Fruit fly (Drosophila melanogaster) whole organism, embryonic: ENCODE measurements around the gene CG17660.
A peak's percentile ranks its signal among the peaks of the same experiment; 100 is the strongest.

Experiments used
- Asciz ChIP-seq: fragments of 200-800 bp; sonication (Bioruptor generic); optimal IDR thresholded peaks from 2 replicates; lab custom pipeline; 2017; ENCODE audit warnings: missing biosample characterization, mild to moderate bottlenecking, missing genetic modification characterization, missing genetic modification reagents
- BEAF-32 ChIP-seq: fragments of 200-800 bp; sonication (Bioruptor generic); optimal IDR thresholded peaks from 3 replicates; lab custom pipeline; 2017; ENCODE audit warnings: missing biosample characterization, missing genetic modification characterization, mild to moderate bottlenecking, moderate library complexity, missing genetic modification reagents
- CG10267 ChIP-seq: fragments of 200-800 bp; sonication (Bioruptor generic); optimal IDR thresholded peaks from 2 replicates; lab custom pipeline; 2018; ENCODE audit warnings: missing biosample characterization, mild to moderate bottlenecking, missing genetic modification characterization, moderate library complexity
- CG11695 ChIP-seq: fragments of 200-800 bp; sonication (Bioruptor generic); IDR thresholded peaks from 3 replicates; pipeline ENCODE4 v1.3.6; 2022; ENCODE audit warnings: missing biosample characterization, missing genetic modification characterization
- CG12659 ChIP-seq: fragments of 200-800 bp; sonication (Bioruptor generic); optimal IDR thresholded peaks from 3 replicates; lab custom pipeline; 2017; ENCODE audit warnings: mild to moderate bottlenecking, missing biosample characterization, missing genetic modification reagents, missing genetic modification characterization
- CG13424 ChIP-seq: fragments of 200-800 bp; sonication (Bioruptor generic); optimal IDR thresholded peaks from 2 replicates; lab custom pipeline; 2019; ENCODE audit warnings: missing biosample characterization, mild to moderate bottlenecking, missing genetic modification characterization, moderate library complexity
- CG13894 ChIP-seq: fragments of 200-800 bp; sonication (Bioruptor generic); optimal IDR thresholded peaks from 3 replicates; lab custom pipeline; 2018; ENCODE audit warnings: missing biosample characterization, mild to moderate bottlenecking, missing genetic modification characterization, moderate library complexity
- CG15269 ChIP-seq: fragments of 200-800 bp; sonication (Bioruptor generic); optimal IDR thresholded peaks from 2 replicates; lab custom pipeline; 2018; ENCODE audit warnings: missing biosample characterization, mild to moderate bottlenecking, missing genetic modification characterization, moderate library complexity
- CG1529 ChIP-seq: fragments of 200-800 bp; sonication (Bioruptor generic); optimal IDR thresholded peaks from 3 replicates; lab custom pipeline; 2018; ENCODE audit warnings: missing biosample characterization, missing genetic modification characterization
- CG15601 ChIP-seq: fragments of 200-800 bp; sonication (Bioruptor generic); optimal IDR thresholded peaks from 3 replicates; lab custom pipeline; 2019; ENCODE audit warnings: missing biosample characterization, mild to moderate bottlenecking, missing genetic modification characterization, moderate library complexity
- CG16863 ChIP-seq: fragments of 200-800 bp; sonication (Bioruptor generic); optimal IDR thresholded peaks from 3 replicates; lab custom pipeline; 2016; ENCODE audit warnings: missing biosample characterization, missing genetic modification characterization
- CG17361 ChIP-seq: fragments of 200-800 bp; sonication (Bioruptor generic); IDR thresholded peaks from 3 replicates; pipeline ENCODE4 v1.3.6; 2022; ENCODE audit warnings: missing biosample characterization, missing genetic modification characterization
- CG17802 ChIP-seq: fragments of 200-800 bp; sonication (Bioruptor generic); optimal IDR thresholded peaks from 2 replicates; lab custom pipeline; 2018; ENCODE audit warnings: missing biosample characterization, mild to moderate bottlenecking, missing genetic modification characterization, moderate library complexity
- CG18476 ChIP-seq: fragments of 200-800 bp; sonication (Bioruptor generic); optimal IDR thresholded peaks from 2 replicates; lab custom pipeline; 2016; ENCODE audit warnings: missing biosample characterization, mild to moderate bottlenecking, missing genetic modification characterization
- CG2712 ChIP-seq: fragments of 200-800 bp; optimal IDR thresholded peaks from 3 replicates; lab custom pipeline; 2019; ENCODE audit warnings: missing biosample characterization, mild to moderate bottlenecking, missing genetic modification characterization, moderate library complexity
- CG2875 ChIP-seq: fragments of 200-800 bp; sonication (Bioruptor generic); optimal IDR thresholded peaks from 2 replicates; lab custom pipeline; 2017; ENCODE audit warnings: missing biosample characterization, mild to moderate bottlenecking, missing genetic modification characterization, missing genetic modification reagents
- CG30020 ChIP-seq: fragments of 200-800 bp; optimal IDR thresholded peaks from 2 replicates; lab custom pipeline; 2019; ENCODE audit warnings: missing biosample characterization, mild to moderate bottlenecking, missing genetic modification characterization, moderate library complexity
- CG30403 ChIP-seq: fragments of 200-800 bp; sonication (Bioruptor generic); optimal IDR thresholded peaks from 3 replicates; lab custom pipeline; 2016; ENCODE audit warnings: missing biosample characterization, missing genetic modification characterization
- CG4820 ChIP-seq: fragments of 200-800 bp; sonication (Bioruptor generic); optimal IDR thresholded peaks from 3 replicates; lab custom pipeline; 2016; ENCODE audit warnings: missing biosample characterization, missing genetic modification characterization
- CG6272 ChIP-seq: fragments of 200-800 bp; sonication (Bioruptor generic); IDR thresholded peaks from 2 replicates; pipeline ENCODE4 v1.3.6; 2022; ENCODE audit warnings: missing biosample characterization, missing genetic modification characterization
- CG6654 ChIP-seq: fragments of 200-800 bp; sonication (Bioruptor generic); optimal IDR thresholded peaks from 2 replicates; lab custom pipeline; 2017; ENCODE audit warnings: missing biosample characterization, mild to moderate bottlenecking, missing genetic modification characterization
- CG7271 ChIP-seq: fragments of 200-800 bp; sonication (Bioruptor generic); optimal IDR thresholded peaks from 2 replicates; lab custom pipeline; 2018; ENCODE audit warnings: missing biosample characterization, mild to moderate bottlenecking, missing genetic modification characterization, moderate library complexity
- CG7928 ChIP-seq: fragments of 200-800 bp; sonication (Bioruptor generic); optimal IDR thresholded peaks from 2 replicates; lab custom pipeline; 2017; ENCODE audit warnings: missing biosample characterization, mild to moderate bottlenecking, missing genetic modification characterization
- CG8765 ChIP-seq: fragments of 200-800 bp; sonication (Bioruptor generic); IDR thresholded peaks from 2 replicates; pipeline ENCODE4 v1.3.6; 2022; ENCODE audit warnings: missing biosample characterization, missing genetic modification characterization
- CG9727 ChIP-seq: fragments of 200-800 bp; sonication (Bioruptor generic); optimal IDR thresholded peaks from 3 replicates; lab custom pipeline; 2017; ENCODE audit warnings: missing biosample characterization, mild to moderate bottlenecking, missing genetic modification characterization
- Dbx ChIP-seq: fragments of 200-800 bp; sonication (Bioruptor generic); IDR thresholded peaks from 3 replicates; pipeline ENCODE4 v1.3.6; 2022; ENCODE audit warnings: missing biosample characterization, missing genetic modification characterization
- Elba2 ChIP-seq: fragments of 200-800 bp; sonication (Bioruptor generic); optimal IDR thresholded peaks from 3 replicates; lab custom pipeline; 2016; ENCODE audit warnings: missing biosample characterization, missing genetic modification characterization
- H15 ChIP-seq: fragments of 200-800 bp; sonication (Bioruptor generic); IDR thresholded peaks from 3 replicates; pipeline ENCODE4 v1.3.6; 2022; ENCODE audit warnings: missing biosample characterization, missing genetic modification characterization
- HmgD ChIP-seq: fragments of 200-800 bp; sonication (Bioruptor generic); optimal IDR thresholded peaks from 3 replicates; lab custom pipeline; 2016; ENCODE audit warnings: missing biosample characterization, missing genetic modification characterization
- MTF-1 ChIP-seq: fragments of 200-800 bp; sonication (Bioruptor generic); optimal IDR thresholded peaks from 2 replicates; lab custom pipeline; 2018; ENCODE audit warnings: missing biosample characterization, mild to moderate bottlenecking, missing genetic modification characterization, borderline replicate concordance
- Mes4 ChIP-seq: fragments of 200-800 bp; sonication (Bioruptor generic); optimal IDR thresholded peaks from 2 replicates; lab custom pipeline; 2016; ENCODE audit warnings: missing biosample characterization, missing genetic modification characterization
- NFAT ChIP-seq: fragments of 200-800 bp; sonication (Bioruptor generic); IDR thresholded peaks from 2 replicates; pipeline ENCODE4 v1.3.6; 2022; ENCODE audit warnings: missing biosample characterization, missing genetic modification characterization
- Ptx1 ChIP-seq: fragments of 200-800 bp; sonication (Bioruptor generic); IDR thresholded peaks from 2 replicates; pipeline ENCODE4 v1.3.6; 2022; ENCODE audit warnings: missing biosample characterization, missing genetic modification characterization
- Sry-β ChIP-seq: fragments of 200-800 bp; sonication (Bioruptor generic); optimal IDR thresholded peaks from 2 replicates; lab custom pipeline; 2018; ENCODE audit warnings: missing biosample characterization, mild to moderate bottlenecking, missing genetic modification characterization, moderate library complexity
- Sry-δ ChIP-seq: fragments of 200-800 bp; sonication (Bioruptor generic); optimal IDR thresholded peaks from 2 replicates; lab custom pipeline; 2016; ENCODE audit warnings: missing biosample characterization, missing genetic modification characterization
- Usf ChIP-seq: fragments of 200-800 bp; sonication (Bioruptor generic); optimal IDR thresholded peaks from 2 replicates; lab custom pipeline; 2017; ENCODE audit warnings: missing genotype, missing biosample characterization, missing genetic modification characterization
- bsh ChIP-seq, 2 experiments: fragments of 200-800 bp; sonication (Bioruptor generic); optimal IDR thresholded peaks; 2 replicates each; lab custom pipeline; 2017 to 2018; ENCODE audit warnings: mild to moderate bottlenecking in 2 of 2, missing biosample characterization in 2 of 2, missing genetic modification characterization in 2 of 2, moderate library complexity in 1 of 2
- caup ChIP-seq: fragments of 200-800 bp; sonication (Bioruptor generic); optimal IDR thresholded peaks from 3 replicates; lab custom pipeline; 2017; ENCODE audit warnings: missing biosample characterization, mild to moderate bottlenecking, missing genetic modification characterization, moderate library complexity; ENCODE audit not compliant: severe bottlenecking
- chinmo ChIP-seq: fragments of 200-800 bp; sonication (Bioruptor generic); IDR thresholded peaks from 4 replicates; pipeline ENCODE4 v1.3.6; 2022; ENCODE audit warnings: missing biosample characterization, missing genetic modification characterization; ENCODE audit not compliant: partially characterized antibody
- croc ChIP-seq: fragments of 200-800 bp; sonication (Bioruptor generic); conservative IDR thresholded peaks from 3 replicates; pipeline ENCODE4 v1.3.6; 2022; ENCODE audit warnings: missing biosample characterization, missing genetic modification characterization
- dmrt99B ChIP-seq: fragments of 200-800 bp; sonication (Bioruptor generic); optimal IDR thresholded peaks from 2 replicates; lab custom pipeline; 2018; ENCODE audit warnings: missing biosample characterization, mild to moderate bottlenecking, missing genetic modification characterization, moderate library complexity
- ems ChIP-seq: fragments of 200-800 bp; sonication (Bioruptor generic); optimal IDR thresholded peaks from 3 replicates; lab custom pipeline; 2016; ENCODE audit warnings: missing biosample characterization, missing genetic modification characterization
- lab ChIP-seq: fragments of 200-800 bp; sonication (Bioruptor generic); optimal IDR thresholded peaks from 3 replicates; lab custom pipeline; 2017; ENCODE audit warnings: missing biosample characterization, missing genetic modification characterization, mild to moderate bottlenecking, moderate library complexity, missing genetic modification reagents
- lola ChIP-seq, 3 experiments: fragments of >200 bp in 2 of 3; fragments of 200-800 bp in 1 of 3; sonication (Bioruptor generic) in 1 of 3; optimal IDR thresholded peaks; 2 replicates each; lab custom pipeline; 2017 to 2019; ENCODE audit warnings: missing biosample characterization in 3 of 3, missing genetic modification characterization in 3 of 3, mild to moderate bottlenecking in 1 of 3, moderate library complexity in 1 of 3
- p53 ChIP-seq: fragments of 200-800 bp; sonication (Bioruptor generic); optimal IDR thresholded peaks from 2 replicates; lab custom pipeline; 2016; ENCODE audit warnings: missing biosample characterization, missing genetic modification characterization
- pb ChIP-seq: fragments of 200-800 bp; sonication (Bioruptor generic); optimal IDR thresholded peaks from 3 replicates; lab custom pipeline; 2016; ENCODE audit warnings: missing biosample characterization, missing genetic modification characterization
- tgo ChIP-seq: fragments of 200-800 bp; sonication (Bioruptor generic); IDR thresholded peaks from 3 replicates; pipeline ENCODE4 v1.3.6; 2022; ENCODE audit warnings: missing biosample characterization, missing genetic modification characterization
- trem ChIP-seq: fragments of 200-800 bp; optimal IDR thresholded peaks from 3 replicates; lab custom pipeline; 2019; ENCODE audit warnings: missing biosample characterization, mild to moderate bottlenecking, missing genetic modification characterization, moderate library complexity

The CG17660 gene

dm6 chr2L:1737057-1737581 is 26.9 kb upstream of the CG17660 start (continued):
- peak; percentile 92 for TF ChIP-seq CG2712 (tag; lab: Kevin White, UChicago)

dm6 chr2L:1735133-1735532 is 24.9 kb upstream of the CG17660 start:
- TF ChIP-seq Usf (no peak), trem (tag; lab: Kevin White, UChicago) (no peak), CG13424 (tag; lab: Kevin White, UChicago) (no peak), bsh (GFP tag; optimal IDR thresholded peaks at IDR 0.05; lab: Kevin White, UChicago) (peak in 1 of 2 experiments; percentile 39), croc (GFP tag; lab: Robert Waterston, UW) (no peak), Asciz (GFP tag; lab: Kevin White, UChicago) (peak; percentile 18), MTF-1 (GFP tag; lab: Kevin White, UChicago) (peak; percentile 6), caup (GFP tag; lab: Kevin White, UChicago) (no peak), Sry-β (GFP tag; lab: Kevin White, UChicago) (no peak), HmgD (GFP tag; lab: Kevin White, UChicago) (no peak), Dbx (GFP tag; lab: Robert Waterston, UW) (no peak), CG7271 (no peak), pb (no peak), CG17802 (no peak), Mes4 (GFP tag; lab: Kevin White, UChicago) (no peak), CG4820 (GFP tag; lab: Kevin White, UChicago) (no peak), NFAT (GFP tag; lab: Robert Waterston, UW) (no peak), CG2875 (peak; percentile 9), CG6654 (GFP tag; lab: Kevin White, UChicago) (no peak), tgo (GFP tag; lab: Robert Waterston, UW) (no peak), dmrt99B (no peak), lola (GFP tag; optimal IDR thresholded peaks at IDR 0.05; lab: Kevin White, UChicago) (no peak), CG6272 (GFP tag; lab: Robert Waterston, UW) (no peak), CG30020 (tag; lab: Kevin White, UChicago) (no peak), CG11695 (GFP tag; lab: Robert Waterston, UW) (no peak), CG18476 (GFP tag; lab: Kevin White, UChicago) (no peak), CG13894 (tag; lab: Kevin White, UChicago) (peak; percentile 38), CG17361 (no peak), Elba2 (GFP tag; lab: Kevin White, UChicago) (no peak), ems (GFP tag; lab: Kevin White, UChicago) (no peak), CG7928 (GFP tag; lab: Kevin White, UChicago) (no peak), chinmo (GFP tag; lab: Robert Waterston, UW) (0 out of 4 replicates have a peak, but pooled peaks have one; percentile 50), Ptx1 (no peak), CG16863 (no peak), BEAF-32 (GFP tag; lab: Kevin White, UChicago) (no peak), CG12659 (GFP tag; lab: Kevin White, UChicago) (no peak), CG10267 (tag; lab: Kevin White, UChicago) (no peak), CG9727 (GFP tag; lab: Kevin White, UChicago) (no peak), H15 (GFP tag; lab: Robert Waterston, UW) (no peak), CG30403 (no peak), lab (GFP tag; lab: Kevin White, UChicago) (peak; percentile 33), CG1529 (GFP tag; lab: Kevin White, UChicago) (no peak), CG15269 (no peak), p53 (GFP tag; lab: Kevin White, UChicago) (no peak), Sry-δ (GFP tag; lab: Kevin White, UChicago) (no peak), CG15601 (tag; lab: Kevin White, UChicago) (peak; percentile 49), CG8765 (GFP tag; lab: Robert Waterston, UW) (no peak)
